Fruit fly (Drosophila melanogaster) whole organism, prepupa: ENCODE results near the gene CG14314.

ENCODE experiments used
- Blimp-1 ChIP-seq: fragments of 200-800 bp; sonication (Bioruptor generic); optimal IDR thresholded peaks from 3 replicates; lab custom pipeline; 2017; ENCODE audit warnings: missing biosample characterization, missing genetic modification characterization, mild to moderate bottlenecking, moderate library complexity, missing genetic modification reagents
- CG10631 ChIP-seq: fragments of 200-800 bp; sonication (Bioruptor generic); optimal IDR thresholded peaks from 2 replicates; lab custom pipeline; 2016; ENCODE audit warnings: missing biosample characterization, missing genetic modification characterization
- CG10669 ChIP-seq: fragments of 200-800 bp; sonication (Bioruptor generic); optimal IDR thresholded peaks from 3 replicates; lab custom pipeline; 2018; ENCODE audit warnings: missing biosample characterization, mild to moderate bottlenecking, missing genetic modification characterization, moderate library complexity
- CG11294 ChIP-seq: fragments of 200-800 bp; sonication (Bioruptor generic); IDR thresholded peaks from 2 replicates; pipeline ENCODE4 v1.3.6; 2022; ENCODE audit warnings: missing biosample characterization, missing genetic modification characterization
- CG11762 ChIP-seq: fragments of 200-800 bp; sonication (Bioruptor generic); optimal IDR thresholded peaks from 3 replicates; lab custom pipeline; 2016; ENCODE audit warnings: missing biosample characterization, missing genetic modification characterization; ENCODE audit not compliant: insufficient read depth
- CG11902 ChIP-seq: fragments of 200-800 bp; sonication (Bioruptor generic); optimal IDR thresholded peaks from 3 replicates; lab custom pipeline; 2016; ENCODE audit warnings: missing biosample characterization, missing genetic modification characterization
- CG1621 ChIP-seq: fragments of 200-800 bp; sonication (Bioruptor generic); optimal IDR thresholded peaks from 3 replicates; lab custom pipeline; 2018; ENCODE audit warnings: missing biosample characterization, mild to moderate bottlenecking, missing genetic modification characterization
- CG16779 ChIP-seq: fragments of 200-800 bp; sonication (Bioruptor generic); optimal IDR thresholded peaks from 3 replicates; lab custom pipeline; 2017; ENCODE audit warnings: missing biosample characterization, mild to moderate bottlenecking, missing genetic modification characterization
- CG3032 ChIP-seq: fragments of 200-800 bp; optimal IDR thresholded peaks from 2 replicates; lab custom pipeline; 2019; ENCODE audit warnings: missing biosample characterization, mild to moderate bottlenecking, missing genetic modification characterization, moderate library complexity
- CG31627 ChIP-seq: fragments of 200-800 bp; sonication (Bioruptor generic); optimal IDR thresholded peaks from 3 replicates; lab custom pipeline; 2016; ENCODE audit warnings: missing biosample characterization, missing genetic modification characterization
- CG32006 ChIP-seq: fragments of 200-800 bp; sonication (Bioruptor generic); optimal IDR thresholded peaks from 3 replicates; lab custom pipeline; 2017; ENCODE audit warnings: missing biosample characterization, mild to moderate bottlenecking, missing genetic modification characterization
- CG34406 ChIP-seq: fragments of 200-800 bp; sonication (Bioruptor generic); optimal IDR thresholded peaks from 3 replicates; lab custom pipeline; 2016; ENCODE audit warnings: missing biosample characterization, missing genetic modification characterization
- CG3919 ChIP-seq: fragments of 200-800 bp; sonication (Bioruptor generic); optimal IDR thresholded peaks from 3 replicates; lab custom pipeline; 2016; ENCODE audit warnings: missing biosample characterization, missing genetic modification characterization
- CG4318 ChIP-seq: fragments of 200-800 bp; sonication (Bioruptor generic); optimal IDR thresholded peaks from 3 replicates; lab custom pipeline; 2017; ENCODE audit warnings: missing biosample characterization, mild to moderate bottlenecking, missing genetic modification characterization
- CG6163 ChIP-seq: fragments of 200-800 bp; sonication (Bioruptor generic); IDR thresholded peaks from 3 replicates; pipeline ENCODE4 v1.3.6; 2022; ENCODE audit warnings: missing biosample characterization, missing genetic modification characterization
- CG6276 ChIP-seq: fragments of 200-800 bp; sonication (Bioruptor generic); optimal IDR thresholded peaks from 2 replicates; lab custom pipeline; 2017; ENCODE audit warnings: missing biosample characterization, mild to moderate bottlenecking, missing genetic modification characterization
- CG6792 ChIP-seq: fragments of 200-800 bp; sonication (Bioruptor generic); optimal IDR thresholded peaks from 3 replicates; lab custom pipeline; 2016; ENCODE audit warnings: missing biosample characterization, missing genetic modification characterization
- CG6808 ChIP-seq: fragments of 200-800 bp; sonication (Bioruptor generic); optimal IDR thresholded peaks from 3 replicates; lab custom pipeline; 2017; ENCODE audit warnings: missing biosample characterization, missing genetic modification characterization, mild to moderate bottlenecking, moderate library complexity, missing genetic modification reagents
- CG6854 ChIP-seq: fragments of 200-800 bp; sonication (Bioruptor generic); optimal IDR thresholded peaks from 2 replicates; lab custom pipeline; 2017; ENCODE audit warnings: missing biosample characterization, mild to moderate bottlenecking, missing genetic modification characterization
- CG7368 ChIP-seq: fragments of 200-800 bp; sonication (Bioruptor generic); optimal IDR thresholded peaks from 3 replicates; lab custom pipeline; 2016; ENCODE audit warnings: missing biosample characterization, missing genetic modification characterization
- CG8119 ChIP-seq: fragments of 200-800 bp; sonication (Bioruptor generic); IDR thresholded peaks from 3 replicates; pipeline ENCODE4 v1.3.6; 2022; ENCODE audit warnings: missing biosample characterization, missing genetic modification characterization
- CG8319 ChIP-seq: fragments of 200-800 bp; sonication (Bioruptor generic); optimal IDR thresholded peaks from 3 replicates; lab custom pipeline; 2016; ENCODE audit warnings: missing biosample characterization, missing genetic modification characterization
- CG8632 ChIP-seq: fragments of 200-800 bp; sonication (Bioruptor generic); optimal IDR thresholded peaks from 3 replicates; lab custom pipeline; 2016; ENCODE audit warnings: missing biosample characterization, missing genetic modification characterization
- CG9139 ChIP-seq: fragments of 200-800 bp; sonication (Bioruptor generic); optimal IDR thresholded peaks from 3 replicates; lab custom pipeline; 2017; ENCODE audit warnings: missing biosample characterization, mild to moderate bottlenecking, missing genetic modification characterization
- Eip75B ChIP-seq: fragments of 200-800 bp; sonication (Bioruptor generic); optimal IDR thresholded peaks from 3 replicates; lab custom pipeline; 2016; ENCODE audit warnings: missing biosample characterization, missing genetic modification characterization
- Eip78C ChIP-seq: fragments of 200-800 bp; sonication (Bioruptor generic); peaks from one replicate; lab custom pipeline; 2016; ENCODE audit warnings: missing biosample characterization, missing genetic modification characterization
- Eip93F ChIP-seq: fragments of 200-800 bp; sonication (Bioruptor generic); optimal IDR thresholded peaks from 2 replicates; lab custom pipeline; 2016; ENCODE audit warnings: missing biosample characterization, mild to moderate bottlenecking, missing genetic modification characterization
- Ets21C ChIP-seq: fragments of 200-800 bp; sonication (Bioruptor generic); optimal IDR thresholded peaks from 3 replicates; lab custom pipeline; 2016; ENCODE audit warnings: missing biosample characterization, missing genetic modification characterization
- Ets96B ChIP-seq: fragments of 200-800 bp; optimal IDR thresholded peaks from 2 replicates; lab custom pipeline; 2019; ENCODE audit warnings: missing biosample characterization, mild to moderate bottlenecking, missing genetic modification characterization, moderate library complexity
- Gug ChIP-seq: fragments of 200-800 bp; sonication (Bioruptor generic); IDR thresholded peaks from 2 replicates; pipeline ENCODE4 v1.3.6; 2022; ENCODE audit warnings: missing biosample characterization, missing genetic modification characterization
- Hr38 ChIP-seq: sonication (Bioruptor generic); optimal IDR thresholded peaks from 2 replicates; lab custom pipeline; 2016; ENCODE audit warnings: missing biosample characterization, missing genetic modification characterization
- Hr39 ChIP-seq: fragments of 200-800 bp; sonication (Bioruptor generic); optimal IDR thresholded peaks from 2 replicates; lab custom pipeline; 2016; ENCODE audit warnings: missing biosample characterization, missing genetic modification characterization
- Hr4 ChIP-seq: fragments of 200-800 bp; sonication (Bioruptor generic); optimal IDR thresholded peaks from 3 replicates; lab custom pipeline; 2016; ENCODE audit warnings: missing biosample characterization, missing genetic modification characterization
- Met ChIP-seq: fragments of 200-800 bp; sonication (Bioruptor generic); optimal IDR thresholded peaks from 3 replicates; lab custom pipeline; 2016; ENCODE audit warnings: missing biosample characterization, missing genetic modification characterization
- Smox ChIP-seq: fragments of 200-800 bp; sonication (Bioruptor generic); optimal IDR thresholded peaks from 3 replicates; lab custom pipeline; 2016; ENCODE audit warnings: missing biosample characterization, missing genetic modification characterization
- Sox102F ChIP-seq: fragments of 200-800 bp; sonication (Bioruptor generic); optimal IDR thresholded peaks from 2 replicates; lab custom pipeline; 2016; ENCODE audit warnings: missing biosample characterization, mild to moderate bottlenecking, missing genetic modification characterization
- Sox14 ChIP-seq: fragments of 200-800 bp; sonication (Bioruptor generic); optimal IDR thresholded peaks from 3 replicates; lab custom pipeline; 2016; ENCODE audit warnings: missing biosample characterization, missing genetic modification characterization
- Sox15 ChIP-seq: fragments of 200-800 bp; sonication (Bioruptor generic); optimal IDR thresholded peaks from 3 replicates; lab custom pipeline; 2016; ENCODE audit warnings: missing biosample characterization, missing genetic modification characterization
- acj6 ChIP-seq: fragments of 200-800 bp; sonication (Bioruptor generic); optimal IDR thresholded peaks from 3 replicates; lab custom pipeline; 2016; ENCODE audit warnings: missing biosample characterization, missing genetic modification characterization
- cyc ChIP-seq: fragments of 200-800 bp; sonication (Bioruptor generic); optimal IDR thresholded peaks from 3 replicates; lab custom pipeline; 2016; ENCODE audit warnings: missing biosample characterization, missing genetic modification characterization
- dsx ChIP-seq: fragments of 200-800 bp; optimal IDR thresholded peaks from 3 replicates; lab custom pipeline; 2019; ENCODE audit warnings: missing biosample characterization, mild to moderate bottlenecking, missing genetic modification characterization, moderate library complexity; ENCODE audit not compliant: poor library complexity, severe bottlenecking
- eg ChIP-seq: fragments of 200-800 bp; sonication (Bioruptor generic); IDR thresholded peaks from 3 replicates; pipeline ENCODE4 v1.3.6; 2022; ENCODE audit warnings: missing biosample characterization, missing genetic modification characterization
- esn ChIP-seq: fragments of 200-800 bp; sonication (Bioruptor generic); optimal IDR thresholded peaks from 2 replicates; lab custom pipeline; 2016; ENCODE audit warnings: missing biosample characterization, mild to moderate bottlenecking, missing genetic modification characterization, moderate library complexity
- fd59A ChIP-seq: fragments of 200-800 bp; sonication (Bioruptor generic); optimal IDR thresholded peaks from 2 replicates; lab custom pipeline; 2017; ENCODE audit warnings: missing biosample characterization, mild to moderate bottlenecking, missing genetic modification characterization, missing genetic modification reagents
- fd85E ChIP-seq: fragments of 200-800 bp; sonication (Bioruptor generic); optimal IDR thresholded peaks from 3 replicates; lab custom pipeline; 2016; ENCODE audit warnings: missing biosample characterization, missing genetic modification characterization
- fkh ChIP-seq: fragments of 200-800 bp; sonication (Bioruptor generic); optimal IDR thresholded peaks from 3 replicates; lab custom pipeline; 2017; ENCODE audit warnings: missing biosample characterization, mild to moderate bottlenecking, missing genetic modification characterization, moderate library complexity
- pdm3 ChIP-seq: fragments of 200-800 bp; sonication (Bioruptor generic); optimal IDR thresholded peaks from 3 replicates; lab custom pipeline; 2016; ENCODE audit warnings: missing biosample characterization, missing genetic modification characterization
- spab ChIP-seq: fragments of 200-800 bp; sonication (Bioruptor generic); optimal IDR thresholded peaks from 2 replicates; lab custom pipeline; 2017; ENCODE audit warnings: missing biosample characterization, mild to moderate bottlenecking, missing genetic modification characterization, missing genetic modification reagents
- ss ChIP-seq, 2 experiments: fragments of 200-800 bp; sonication (Bioruptor generic); optimal IDR thresholded peaks; 2 replicates in 1 of 2; 3 replicates in 1 of 2; lab custom pipeline; 2017 to 2018; ENCODE audit warnings: mild to moderate bottlenecking in 2 of 2, missing biosample characterization in 2 of 2, missing genetic modification characterization in 2 of 2, moderate library complexity in 1 of 2
- svp ChIP-seq: fragments of 200-800 bp; sonication (Bioruptor generic); peaks from one replicate; lab custom pipeline; 2016; ENCODE audit warnings: missing biosample characterization, missing genetic modification characterization
- topi ChIP-seq: fragments of 200-800 bp; sonication (Bioruptor generic); optimal IDR thresholded peaks from 3 replicates; lab custom pipeline; 2016; ENCODE audit warnings: missing biosample characterization, missing genetic modification characterization
- vri ChIP-seq: fragments of 200-800 bp; sonication (Bioruptor generic); optimal IDR thresholded peaks from 3 replicates; lab custom pipeline; 2016; ENCODE audit warnings: missing biosample characterization, mild to moderate bottlenecking, missing genetic modification characterization

Gene CG14314

DNA sequence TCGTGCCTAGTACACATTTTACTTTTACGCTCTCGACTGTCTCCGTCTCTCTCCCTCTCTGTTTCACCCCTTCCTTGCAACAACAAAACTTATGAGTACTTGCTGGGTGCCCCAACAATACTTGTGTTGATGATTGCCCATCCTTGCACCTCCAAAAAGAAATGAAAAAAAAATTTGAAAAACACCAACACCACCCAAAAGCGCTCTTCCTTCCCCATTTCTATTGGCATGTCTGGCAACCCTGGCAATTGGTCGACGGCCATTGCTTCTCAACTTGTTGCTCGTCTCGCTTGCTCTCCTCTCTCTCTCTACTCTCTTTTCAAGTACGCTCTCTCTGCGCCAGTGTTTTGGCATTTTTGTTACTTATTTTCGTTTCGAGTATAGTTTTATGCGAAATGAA is 47.5 kb upstream of the CG14314 start:
- TF ChIP-seq Met (GFP tag; lab: Kevin White, UChicago) (peak; percentile 14), svp (GFP tag; lab: Kevin White, UChicago) (no peak), CG3919 (GFP tag; lab: Kevin White, UChicago) (peak; percentile 54), dsx (GFP tag; lab: Kevin White, UChicago) (peak; percentile 19), Hr39 (GFP tag; lab: Kevin White, UChicago) (peak; percentile 25), CG34406 (GFP tag; lab: Kevin White, UChicago) (peak; percentile 52), Sox102F (GFP tag; lab: Kevin White, UChicago) (peak; percentile 33), topi (GFP tag; lab: Kevin White, UChicago) (peak; percentile 32), Sox15 (GFP tag; lab: Kevin White, UChicago) (no peak), spab (GFP tag; lab: Kevin White, UChicago) (no peak), CG10631 (GFP tag; lab: Kevin White, UChicago) (no peak), CG6854 (GFP tag; lab: Kevin White, UChicago) (no peak), Eip75B (GFP tag; lab: Kevin White, UChicago) (no peak), ss (GFP tag; optimal IDR thresholded peaks at IDR 0.05; lab: Kevin White, UChicago) (peak in 1 of 2 experiments; percentile 12), fd85E (GFP tag; lab: Kevin White, UChicago) (no peak), vri (peak; percentile 4), esn (GFP tag; lab: Kevin White, UChicago) (peak; percentile 49), Hr4 (GFP tag; lab: Kevin White, UChicago) (peak; percentile 11), CG6276 (GFP tag; lab: Kevin White, UChicago) (no peak), Ets21C (GFP tag; lab: Kevin White, UChicago) (no peak), CG3032 (tag; lab: Kevin White, UChicago) (no peak), CG8319 (GFP tag; lab: Kevin White, UChicago) (no peak), CG6808 (GFP tag; lab: Kevin White, UChicago) (peak; percentile 58), Blimp-1 (GFP tag; lab: Kevin White, UChicago) (no peak), CG8632 (GFP tag; lab: Kevin White, UChicago) (peak; percentile 36), eg (GFP tag; lab: Robert Waterston, UW) (peak; percentile 47; the same call in 2 of the 3 replicates), acj6 (GFP tag; lab: Kevin White, UChicago) (peak; percentile 1), Ets96B (no peak), CG8119 (GFP tag; lab: Robert Waterston, UW) (no peak; the same call in 2 of the 3 replicates), fd59A (no peak), Hr38 (GFP tag; lab: Kevin White, UChicago) (no peak), CG11762 (peak; percentile 5), Gug (GFP tag; lab: Robert Waterston, UW) (no peak), CG7368 (GFP tag; lab: Kevin White, UChicago) (peak; percentile 59), CG6792 (GFP tag; lab: Kevin White, UChicago) (no peak), cyc (no peak), CG10669 (GFP tag; lab: Kevin White, UChicago) (no peak), CG6163 (GFP tag; lab: Robert Waterston, UW) (peak; percentile 45; the same call in 2 of the 3 replicates), CG9139 (GFP tag; lab: Kevin White, UChicago) (peak; percentile 25), CG31627 (GFP tag; lab: Kevin White, UChicago) (peak; percentile 29), CG11294 (GFP tag; lab: Robert Waterston, UW) (no peak), Eip93F (GFP tag; lab: Kevin White, UChicago) (no peak), Sox14 (GFP tag; lab: Kevin White, UChicago) (peak; percentile 38), CG16779 (tag; lab: Kevin White, UChicago) (no peak), pdm3 (no peak), fkh (GFP tag; lab: Kevin White, UChicago) (no peak), Smox (GFP tag; lab: Kevin White, UChicago) (no peak), CG11902 (GFP tag; lab: Kevin White, UChicago) (no peak), CG1621 (tag; lab: Kevin White, UChicago) (no peak), CG32006 (GFP tag; lab: Kevin White, UChicago) (peak; percentile 18), CG4318 (GFP tag; lab: Kevin White, UChicago) (no peak), Eip78C (GFP tag; lab: Kevin White, UChicago) (no peak)
